Worm (Caenorhabditis elegans) whole organism, L4 larva: ENCODE data around the gene F41E6.17.
A peak's percentile ranks its signal among the peaks of the same experiment; 100 is the strongest.

ENCODE experiments used
- F26F4.8 ChIP-seq: fragments of 200-800 bp; sonication (Bioruptor generic); conservative IDR thresholded peaks from 2 replicates; pipeline ENCODE4 v1.3.6; 2022; ENCODE audit warnings: missing genetic modification characterization, missing compliant biosample characterization
- F49E8.2 ChIP-seq: sonication (generic microtip); optimal IDR thresholded peaks from 2 replicates; lab custom pipeline; 2016; ENCODE audit warnings: missing compliant biosample characterization, mild to moderate bottlenecking, missing genetic modification characterization, borderline replicate concordance
- T20F7.1 ChIP-seq: fragments of 200-800 bp; sonication (Bioruptor generic); optimal IDR thresholded peaks from 2 replicates; lab custom pipeline; 2018; ENCODE audit warnings: mild to moderate bottlenecking, missing genetic modification characterization, missing compliant biosample characterization
- T26A8.4 ChIP-seq: fragments of 200-800 bp; sonication (Bioruptor generic); IDR thresholded peaks from 2 replicates; pipeline ENCODE4 v1.3.6; 2022; ENCODE audit warnings: missing genetic modification characterization, missing compliant biosample characterization
- Y105C5A.15 ChIP-seq: fragments of 200-800 bp; sonication (Bioruptor generic); IDR thresholded peaks from 2 replicates; pipeline ENCODE4 v1.3.6; 2022; ENCODE audit warnings: missing genetic modification characterization, missing compliant biosample characterization
- Y48G9A.11 ChIP-seq: fragments of 200-800 bp; sonication (Bioruptor generic); IDR thresholded peaks from 2 replicates; pipeline ENCODE4 v1.3.6; 2022; ENCODE audit warnings: missing genetic modification reagents, missing genetic modification characterization, missing compliant biosample characterization
- Y75B8A.6 ChIP-seq: fragments of 200-800 bp; sonication (Bioruptor generic); IDR thresholded peaks from 2 replicates; pipeline ENCODE4 v1.3.6; 2022; ENCODE audit warnings: missing genetic modification reagents, missing genetic modification characterization, missing compliant biosample characterization
- ZK337.2 ChIP-seq: fragments of 200-800 bp; sonication (Bioruptor generic); IDR thresholded peaks from 2 replicates; pipeline ENCODE4 v1.3.6; 2022; ENCODE audit warnings: missing genetic modification reagents, missing genetic modification characterization, missing compliant biosample characterization
- aha-1 ChIP-seq: fragments of 150-350 bp; peaks from one replicate; lab custom pipeline; 2014; ENCODE audit warnings: missing biosample characterization, missing genetic modification characterization
- arid-1 ChIP-seq: fragments of 200-800 bp; sonication (Bioruptor generic); conservative IDR thresholded peaks from 2 replicates; pipeline ENCODE4 v1.3.6; 2022; ENCODE audit warnings: missing genetic modification reagents, missing genetic modification characterization, missing compliant biosample characterization
- ceh-28 ChIP-seq: fragments of 150-350 bp; optimal IDR thresholded peaks from 2 replicates; lab custom pipeline; 2014; ENCODE audit warnings: missing biosample characterization, missing genetic modification reagents, missing genetic modification characterization
- ceh-32 ChIP-seq: sonication (generic microtip); optimal IDR thresholded peaks from 2 replicates; lab custom pipeline; 2016; ENCODE audit warnings: mild to moderate bottlenecking, missing genetic modification characterization, missing compliant biosample characterization; ENCODE audit not compliant: poor library complexity
- ceh-44 ChIP-seq: fragments of 200-800 bp; sonication (Bioruptor generic); IDR thresholded peaks from 2 replicates; pipeline ENCODE4 v1.3.6; 2022; ENCODE audit warnings: missing genetic modification reagents, missing genetic modification characterization, missing compliant biosample characterization
- ceh-62 ChIP-seq: sonication (generic microtip); optimal IDR thresholded peaks from 2 replicates; lab custom pipeline; 2017; ENCODE audit warnings: missing biosample characterization, missing genetic modification characterization
- ces-1 ChIP-seq: fragments of 150-350 bp; sonication (generic microtip); optimal IDR thresholded peaks from 4 replicates; lab custom pipeline; 2014; ENCODE audit warnings: missing biosample characterization, missing genetic modification reagents, missing genetic modification characterization
- ctbp-1 ChIP-seq: fragments of 200-800 bp; sonication (Bioruptor generic); IDR thresholded peaks from 2 replicates; pipeline ENCODE4 v1.3.6; 2022; ENCODE audit warnings: missing genetic modification reagents, missing genetic modification characterization, missing compliant biosample characterization
- daf-16 ChIP-seq, 3 experiments: sonication (generic microtip); optimal IDR thresholded peaks; 2 replicates each; lab custom pipeline; 2016 to 2017; ENCODE audit warnings: missing genetic modification characterization in 3 of 3, missing genetic modification reagents in 3 of 3, mild to moderate bottlenecking in 2 of 3, missing compliant biosample characterization in 2 of 3, missing biosample characterization in 1 of 3, moderate library complexity in 1 of 3
- dmd-6 ChIP-seq: fragments of 200-800 bp; sonication (Bioruptor generic); IDR thresholded peaks from 2 replicates; pipeline ENCODE4 v1.3.6; 2022; ENCODE audit warnings: missing genetic modification reagents, missing genetic modification characterization, missing compliant biosample characterization
- dmd-9 ChIP-seq: fragments of 200-800 bp; sonication (Bioruptor generic); IDR thresholded peaks from 2 replicates; pipeline ENCODE4 v1.3.6; 2022; ENCODE audit warnings: missing genetic modification reagents, missing genetic modification characterization, missing compliant biosample characterization
- duxl-1 ChIP-seq: sonication (generic microtip); optimal IDR thresholded peaks from 2 replicates; lab custom pipeline; 2016; ENCODE audit warnings: mild to moderate bottlenecking, missing genetic modification characterization, moderate library complexity, missing compliant biosample characterization; ENCODE audit not compliant: poor library complexity
- egl-27 ChIP-seq: sonication (generic microtip); optimal IDR thresholded peaks from 3 replicates; lab custom pipeline; 2017; ENCODE audit warnings: missing biosample characterization, missing genetic modification reagents, missing genetic modification characterization
- egl-43 ChIP-seq: fragments of 200-800 bp; sonication (Bioruptor generic); IDR thresholded peaks from 2 replicates; pipeline ENCODE4 v1.3.6; 2022; ENCODE audit warnings: missing genetic modification reagents, missing genetic modification characterization, missing compliant biosample characterization
- jun-1 ChIP-seq: fragments of 150-350 bp; optimal IDR thresholded peaks from 2 replicates; lab custom pipeline; 2014; ENCODE audit warnings: missing biosample characterization, missing genetic modification reagents, missing genetic modification characterization
- lin-13 ChIP-seq: fragments of 150-350 bp; optimal IDR thresholded peaks from 2 replicates; lab custom pipeline; 2014; ENCODE audit warnings: missing biosample characterization, missing genetic modification reagents, missing genetic modification characterization
- lin-15B ChIP-seq: fragments of 150-350 bp; sonication (generic microtip); optimal IDR thresholded peaks from 3 replicates; lab custom pipeline; 2014; ENCODE audit warnings: missing biosample characterization, missing genetic modification characterization
- lin-38 ChIP-seq: fragments of 200-800 bp; sonication (Bioruptor generic); IDR thresholded peaks from 2 replicates; pipeline ENCODE4 v1.3.6; 2022; ENCODE audit warnings: missing genetic modification reagents, missing genetic modification characterization, missing compliant biosample characterization
- lin-39 ChIP-seq: fragments of 150-350 bp; optimal IDR thresholded peaks from 2 replicates; lab custom pipeline; 2014; ENCODE audit warnings: missing biosample characterization, missing genetic modification reagents, missing genetic modification characterization
- lir-3 ChIP-seq: sonication (generic microtip); optimal IDR thresholded peaks from 2 replicates; lab custom pipeline; 2016; ENCODE audit warnings: mild to moderate bottlenecking, missing genetic modification characterization, missing compliant biosample characterization
- lsy-2 ChIP-seq, 2 experiments: fragments of 150-350 bp in 1 of 2; sonication (generic microtip) in 1 of 2; optimal IDR thresholded peaks; 2 replicates each; lab custom pipeline; 2014 to 2017; ENCODE audit warnings: missing biosample characterization in 2 of 2, missing genetic modification characterization in 2 of 2
- madf-9 ChIP-seq: fragments of 200-800 bp; sonication (Bioruptor generic); conservative IDR thresholded peaks from 2 replicates; pipeline ENCODE4 v1.3.6; 2022; ENCODE audit warnings: missing genetic modification reagents, missing genetic modification characterization, missing compliant biosample characterization
- mep-1 ChIP-seq: fragments of 150-350 bp; sonication (generic microtip); optimal IDR thresholded peaks from 3 replicates; lab custom pipeline; 2014; ENCODE audit warnings: missing biosample characterization, missing genetic modification characterization
- mxl-2 ChIP-seq: fragments of 200-800 bp; sonication (Bioruptor generic); conservative IDR thresholded peaks from 2 replicates; pipeline ENCODE4 v1.3.6; 2022; ENCODE audit warnings: missing genetic modification reagents, missing genetic modification characterization, missing compliant biosample characterization
- nhr-10 ChIP-seq: fragments of 150-350 bp; optimal IDR thresholded peaks from 2 replicates; lab custom pipeline; 2014; ENCODE audit warnings: missing biosample characterization, missing genetic modification characterization
- nhr-28 ChIP-seq: fragments of 150-350 bp; optimal IDR thresholded peaks from 2 replicates; lab custom pipeline; 2014; ENCODE audit warnings: missing biosample characterization, missing genetic modification characterization
- nhr-76 ChIP-seq: fragments of 150-350 bp; optimal IDR thresholded peaks from 2 replicates; lab custom pipeline; 2014; ENCODE audit warnings: missing biosample characterization, missing genetic modification characterization
- pha-4 ChIP-seq, 2 experiments: fragments of 150-350 bp in 1 of 2; fragments of 200-800 bp in 1 of 2; sonication (Bioruptor generic) in 1 of 2; IDR thresholded peaks in 1 of 2; optimal IDR thresholded peaks in 1 of 2; 2 replicates each; pipeline versions ENCODE4 v1.3.6 to Lab custom; 2014 to 2022; ENCODE audit warnings: missing genetic modification characterization in 2 of 2, missing genetic modification reagents in 2 of 2, missing biosample characterization in 1 of 2, missing compliant biosample characterization in 1 of 2
- skn-1 ChIP-seq: fragments of 150-350 bp; optimal IDR thresholded peaks from 2 replicates; lab custom pipeline; 2014; ENCODE audit warnings: missing biosample characterization, missing genetic modification characterization
- snpc-1.2 ChIP-seq: fragments of 200-800 bp; sonication (Bioruptor generic); IDR thresholded peaks from 2 replicates; pipeline ENCODE4 v1.3.6; 2022; ENCODE audit warnings: missing genetic modification reagents, missing genetic modification characterization, missing compliant biosample characterization
- snpc-4 ChIP-seq: fragments of 150-350 bp; optimal IDR thresholded peaks from 2 replicates; lab custom pipeline; 2014; ENCODE audit warnings: missing biosample characterization, missing genetic modification characterization
- spr-1 ChIP-seq: sonication (generic microtip); optimal IDR thresholded peaks from 2 replicates; lab custom pipeline; 2016; ENCODE audit warnings: mild to moderate bottlenecking, missing genetic modification characterization, missing compliant biosample characterization
- unc-62 ChIP-seq, 3 experiments: fragments of 150-350 bp in 1 of 3; sonication (generic microtip); optimal IDR thresholded peaks in 2 of 3; peaks in 1 of 3; 1 replicate in 1 of 3; 2 replicates in 2 of 3; lab custom pipeline; 2014 to 2017; ENCODE audit warnings: missing biosample characterization in 3 of 3, missing genetic modification characterization in 3 of 3, missing genetic modification reagents in 3 of 3, missing genotype in 1 of 3
- zfp-3 ChIP-seq: fragments of 200-800 bp; sonication (Bioruptor generic); conservative IDR thresholded peaks from 2 replicates; pipeline ENCODE4 v1.3.6; 2022; ENCODE audit warnings: missing genetic modification reagents, missing genetic modification characterization, missing compliant biosample characterization
- zip-11 ChIP-seq: fragments of 200-800 bp; sonication (Bioruptor generic); IDR thresholded peaks from 2 replicates; pipeline ENCODE4 v1.3.6; 2022; ENCODE audit warnings: missing genetic modification characterization, missing compliant biosample characterization
- zip-2 ChIP-seq: fragments of 150-350 bp; optimal IDR thresholded peaks from 2 replicates; lab custom pipeline; 2014; ENCODE audit warnings: missing biosample characterization, missing genetic modification characterization
- ztf-11 ChIP-seq: fragments of 150-350 bp; optimal IDR thresholded peaks from 2 replicates; lab custom pipeline; 2014; ENCODE audit warnings: missing biosample characterization, missing genetic modification characterization
- ztf-7 ChIP-seq: fragments of 150-350 bp; optimal IDR thresholded peaks from 2 replicates; lab custom pipeline; 2014; ENCODE audit warnings: missing biosample characterization, missing genetic modification characterization

F41E6.17 gene

ce11 chrV:8609776-8610529 is 13.9 kb upstream of the F41E6.17 start (continued):
- TF ChIP-seq snpc-4 (tag; lab: Kevin White, UChicago): no peak

ce11 chrV:8610633-8611404 is 13.1 kb upstream of the F41E6.17 start, which contains the start of gene fip-4:
fip-4 (minus strand) TSS chrV:8611268.
- TF ChIP-seq dmd-9: no peak
- no peak for TF ChIP-seq T20F7.1 (GFP tag; lab: Kevin White, UChicago)
- no peak for TF ChIP-seq Y75B8A.6 (GFP tag; lab: Robert Waterston, UW)
- TF ChIP-seq lin-38: no peak
- TF ChIP-seq spr-1 (tag; lab: Kevin White, UChicago): no peak
- TF ChIP-seq arid-1 (GFP tag; lab: Robert Waterston, UW): no peak
- TF ChIP-seq zip-2 (tag; lab: Kevin White, UChicago): no peak
- no peak for TF ChIP-seq Y105C5A.15 (GFP tag; lab: Robert Waterston, UW)
- TF ChIP-seq mep-1 (tag; lab: Kevin White, UChicago): peak; percentile 26
- TF ChIP-seq daf-16 (GFP tag; optimal IDR thresholded peaks at IDR 0.05; lab: Kevin White, UChicago): no peak
- TF ChIP-seq daf-16 (tag; optimal IDR thresholded peaks at IDR 0.05; lab: Kevin White, UChicago): peak; percentile 78
- TF ChIP-seq ceh-44 (GFP tag; lab: Robert Waterston, UW): no peak
- no peak for TF ChIP-seq ZK337.2
- no peak for TF ChIP-seq skn-1
- no peak for TF ChIP-seq F49E8.2 (tag; lab: Kevin White, UChicago)
- TF ChIP-seq egl-43 (GFP tag; lab: Robert Waterston, UW): no peak
- TF ChIP-seq unc-62 (GFP tag; optimal IDR thresholded peaks at IDR 0.05 in 1 of 2; lab: Kevin White, UChicago): no peak
- no peak for TF ChIP-seq unc-62 (tag; optimal IDR thresholded peaks at IDR 0.05; lab: Kevin White, UChicago)
- TF ChIP-seq lin-13: no peak
- TF ChIP-seq duxl-1 (tag; lab: Kevin White, UChicago): no peak
- no peak for TF ChIP-seq madf-9 (GFP tag; lab: Robert Waterston, UW)
- TF ChIP-seq dmd-6: peak; percentile 60
- peak; percentile 67; the same call in 1 of the 2 replicates for TF ChIP-seq mxl-2 (GFP tag; lab: Robert Waterston, UW)
- no peak for TF ChIP-seq egl-27 (tag; lab: Kevin White, UChicago)
- TF ChIP-seq snpc-1.2: no peak
- TF ChIP-seq ceh-28 (tag; lab: Kevin White, UChicago): no peak
- TF ChIP-seq F26F4.8 (GFP tag; lab: Robert Waterston, UW): no peak
- TF ChIP-seq lsy-2 (tag; optimal IDR thresholded peaks at IDR 0.05; lab: Kevin White, UChicago): no peak
- TF ChIP-seq jun-1: no peak
- TF ChIP-seq nhr-10 (tag; lab: Kevin White, UChicago): no peak
- TF ChIP-seq lin-15B (tag; lab: Kevin White, UChicago): no peak
- TF ChIP-seq lin-39: no peak
- TF ChIP-seq ces-1: no peak
- no peak for TF ChIP-seq ceh-32 (tag; lab: Kevin White, UChicago)
- TF ChIP-seq Y48G9A.11 (GFP tag; lab: Robert Waterston, UW): no peak
- TF ChIP-seq ceh-62 (tag; lab: Kevin White, UChicago): no peak
- no peak for TF ChIP-seq lir-3
- TF ChIP-seq nhr-76 (tag; lab: Kevin White, UChicago): no peak
- peak; percentile 82 for TF ChIP-seq nhr-28
- no peak for TF ChIP-seq pha-4 (GFP tag; IDR thresholded peaks at IDR 0.05; lab: Robert Waterston, UW)
- TF ChIP-seq pha-4 (tag; optimal IDR thresholded peaks at IDR 0.05; lab: Kevin White, UChicago): peak; percentile 92
- TF ChIP-seq zip-11: no peak
- TF ChIP-seq ctbp-1 (GFP tag; lab: Robert Waterston, UW): no peak
- TF ChIP-seq ztf-11 (tag; lab: Kevin White, UChicago): no peak
- TF ChIP-seq zfp-3: no peak
- no peak for TF ChIP-seq T26A8.4 (GFP tag; lab: Robert Waterston, UW)
- no peak for TF ChIP-seq ztf-7 (tag; lab: Kevin White, UChicago)
- TF ChIP-seq aha-1 (tag; lab: Kevin White, UChicago): peak; percentile 76
